Worm (Caenorhabditis elegans): ENCODE results near the gene dyf-6.

Gene dyf-6

DNA sequence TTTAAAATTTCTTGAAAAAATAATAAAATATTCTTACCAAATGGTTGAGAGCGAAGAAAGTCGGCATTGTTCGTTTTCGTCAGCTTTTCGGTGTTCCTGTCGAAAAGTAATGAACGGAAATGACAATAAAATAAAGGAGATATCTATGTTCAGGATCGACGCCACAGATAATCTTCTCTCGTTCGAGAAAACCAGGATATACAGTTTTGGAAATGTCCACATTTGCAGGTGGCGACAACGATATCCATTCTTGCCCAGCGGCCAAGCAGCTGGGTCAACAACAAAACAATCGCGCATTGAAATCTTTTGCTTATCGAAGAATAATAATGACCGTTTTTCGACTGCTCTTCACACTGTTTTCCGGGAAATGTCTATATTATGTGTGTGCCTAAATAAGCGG is 30.7 kb downstream of the dyf-6 start, which contains the start of gene R07E3.7:
Gene R07E3.7 (minus strand): TSS at position 101 of the 400 bp plus-strand sequence.
- TF ChIP-seq chd-7 (tag; optimal IDR thresholded peaks at IDR 0.05), result no peak
- TF ChIP-seq nhr-90 (tag; optimal IDR thresholded peaks at IDR 0.05), result no peak
- TF ChIP-seq atf-7 (tag; optimal IDR thresholded peaks at IDR 0.05), result no peak
- no peak for TF ChIP-seq aptf-3 (GFP tag; IDR thresholded peaks at IDR 0.05)
- TF ChIP-seq B0336.3 (GFP tag; IDR thresholded peaks at IDR 0.05), result no peak
- TF ChIP-seq F37B4.10 (GFP tag; IDR thresholded peaks at IDR 0.05), result no peak
- no peak for TF ChIP-seq pbrm-1 (GFP tag; IDR thresholded peaks at IDR 0.05)
- no peak for TF ChIP-seq fkh-3 (tag; optimal IDR thresholded peaks at IDR 0.05)
- TF ChIP-seq ztf-6 (GFP tag; IDR thresholded peaks at IDR 0.05), result no peak
- TF ChIP-seq D2030.7 (GFP tag; IDR thresholded peaks at IDR 0.05), result no peak
- no peak for TF ChIP-seq lir-1 (GFP tag; conservative IDR thresholded peaks at IDR 0.05)
- no peak for TF ChIP-seq F55B11.4 (tag; optimal IDR thresholded peaks at IDR 0.05; ENCODE audit: borderline replicate concordance, insufficient read depth)
- no peak for TF ChIP-seq hlh-26 (GFP tag; conservative IDR thresholded peaks at IDR 0.05)
- no peak for TF ChIP-seq Y95B8A.8 (GFP tag; IDR thresholded peaks at IDR 0.05)
- no peak for TF ChIP-seq Y53F4B.3 (GFP tag; IDR thresholded peaks at IDR 0.05)
- no peak for TF ChIP-seq pha-4 (tag; optimal IDR thresholded peaks at IDR 0.05)
- TF ChIP-seq tbx-9 (tag; optimal IDR thresholded peaks at IDR 0.05; ENCODE audit: borderline replicate concordance), result no peak
- no peak for TF ChIP-seq F57C9.4 (tag; optimal IDR thresholded peaks at IDR 0.05)
- no peak for TF ChIP-seq nfya-2 (GFP tag; IDR thresholded peaks at IDR 0.05)

DNA sequence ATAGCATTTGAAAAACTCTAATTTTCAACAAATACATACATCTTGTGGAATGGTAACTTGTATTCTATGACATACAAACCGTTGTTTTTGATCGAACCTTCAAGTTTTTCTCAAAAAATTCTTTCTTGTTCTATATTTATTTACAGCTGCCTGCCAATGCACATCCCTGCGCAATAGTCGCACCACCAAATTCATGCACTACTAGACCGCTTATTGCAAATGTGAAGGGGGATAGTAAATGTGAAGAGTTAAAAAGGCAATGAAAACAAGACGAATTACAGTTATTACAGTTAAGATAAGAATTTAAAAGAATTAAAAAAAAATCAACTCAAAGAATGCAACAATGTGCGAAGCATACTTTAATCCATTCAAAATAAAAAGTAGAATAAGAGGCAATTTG is 32.5 kb downstream of the dyf-6 start:
- TF ChIP-seq attf-5 (GFP tag; optimal IDR thresholded peaks at IDR 0.05) (no peak), ama-1 (optimal IDR thresholded peaks at IDR 0.05) (no peak), ama-1 (GFP tag; optimal IDR thresholded peaks at IDR 0.05) (no peak), him-1 (tag; optimal IDR thresholded peaks at IDR 0.05) (no peak), chd-7 (tag; optimal IDR thresholded peaks at IDR 0.05) (no peak), F49E8.2 (tag; optimal IDR thresholded peaks at IDR 0.05; ENCODE audit: insufficient read depth) (no peak), sea-2 (GFP tag; IDR thresholded peaks at IDR 0.05) (no peak), athp-1 (tag; optimal IDR thresholded peaks at IDR 0.05) (no peak), ccch-3 (GFP tag; optimal IDR thresholded peaks at IDR 0.05) (no peak), dpff-1 (tag; optimal IDR thresholded peaks at IDR 0.05) (no peak), nfyb-1 (GFP tag; IDR thresholded peaks at IDR 0.05) (no peak), F23B12.7 (tag; optimal IDR thresholded peaks at IDR 0.05; ENCODE audit: insufficient read depth) (no peak), hmg-20 (GFP tag; IDR thresholded peaks at IDR 0.05) (no peak), ztf-22 (GFP tag; optimal IDR thresholded peaks at IDR 0.05) (no peak), attf-3 (GFP tag; conservative IDR thresholded peaks at IDR 0.05) (no peak), madf-10 (tag; optimal IDR thresholded peaks at IDR 0.05) (no peak), K11D2.4 (GFP tag; IDR thresholded peaks at IDR 0.05) (no peak), lin-26 (GFP tag; IDR thresholded peaks at IDR 0.05) (no peak), unc-130 (GFP tag; optimal IDR thresholded peaks at IDR 0.05) (no peak)

DNA sequence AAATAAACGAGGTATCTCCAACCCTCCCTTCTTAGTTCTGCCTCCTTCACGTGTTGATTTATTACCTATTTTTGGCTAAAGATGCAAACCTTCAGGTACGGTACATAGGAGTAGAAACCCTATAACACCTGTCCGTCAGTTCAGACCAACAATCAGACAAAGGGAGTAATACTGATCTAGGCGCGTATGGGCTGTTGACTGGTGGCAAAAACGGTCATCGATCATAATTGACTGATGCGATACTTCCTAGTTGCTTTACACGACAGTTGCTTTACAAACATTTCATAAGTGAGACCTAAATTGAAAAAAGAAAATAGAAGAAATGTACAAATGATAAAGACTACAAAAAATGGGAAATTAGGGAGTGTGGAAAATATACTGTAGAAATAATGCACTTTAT is 36.2 kb downstream of the dyf-6 start:
- no peak for TF ChIP-seq attf-6 (GFP tag; IDR thresholded peaks at IDR 0.05)
- no peak for TF ChIP-seq ztf-28 (GFP tag; IDR thresholded peaks at IDR 0.05)
- no peak for TF ChIP-seq egrh-3 (GFP tag; IDR thresholded peaks at IDR 0.05)

Measured in whole organism, young adult.